Worm (Caenorhabditis elegans) whole organism, L4 larva: ENCODE results near the gene msp-76.
A peak's percentile ranks its signal among the peaks of the same experiment; 100 is the strongest.

Experiments
- F26F4.8 ChIP-seq: fragments of 200-800 bp; sonication (Bioruptor generic); conservative IDR thresholded peaks from 2 replicates; pipeline ENCODE4 v1.3.6; 2022; ENCODE audit warnings: missing genetic modification characterization, missing compliant biosample characterization
- F44E2.7 ChIP-seq: fragments of 200-800 bp; sonication (Bioruptor generic); IDR thresholded peaks from 2 replicates; pipeline ENCODE4 v2.1.2; 2022; ENCODE audit warnings: missing genetic modification characterization, missing compliant biosample characterization
- T20F7.1 ChIP-seq: fragments of 200-800 bp; sonication (Bioruptor generic); optimal IDR thresholded peaks from 2 replicates; lab custom pipeline; 2018; ENCODE audit warnings: mild to moderate bottlenecking, missing genetic modification characterization, missing compliant biosample characterization
- T26A8.4 ChIP-seq: fragments of 200-800 bp; sonication (Bioruptor generic); IDR thresholded peaks from 2 replicates; pipeline ENCODE4 v1.3.6; 2022; ENCODE audit warnings: missing genetic modification characterization, missing compliant biosample characterization
- ceh-32 ChIP-seq: sonication (generic microtip); optimal IDR thresholded peaks from 2 replicates; lab custom pipeline; 2016; ENCODE audit warnings: mild to moderate bottlenecking, missing genetic modification characterization, missing compliant biosample characterization; ENCODE audit not compliant: poor library complexity
- ces-1 ChIP-seq: fragments of 150-350 bp; sonication (generic microtip); optimal IDR thresholded peaks from 4 replicates; lab custom pipeline; 2014; ENCODE audit warnings: missing biosample characterization, missing genetic modification reagents, missing genetic modification characterization
- cey-2 ChIP-seq: sonication (generic microtip); optimal IDR thresholded peaks from 3 replicates; lab custom pipeline; 2017; ENCODE audit warnings: missing genetic modification characterization, mild to moderate bottlenecking, missing compliant biosample characterization, antibody characterized with exemption, borderline replicate concordance; ENCODE audit not compliant: insufficient read depth
- ctbp-1 ChIP-seq: fragments of 200-800 bp; sonication (Bioruptor generic); IDR thresholded peaks from 2 replicates; pipeline ENCODE4 v1.3.6; 2022; ENCODE audit warnings: missing genetic modification reagents, missing genetic modification characterization, missing compliant biosample characterization
- daf-16 ChIP-seq, 3 experiments: sonication (generic microtip); optimal IDR thresholded peaks; 2 replicates each; lab custom pipeline; 2016 to 2017; ENCODE audit warnings: missing genetic modification characterization in 3 of 3, missing genetic modification reagents in 3 of 3, mild to moderate bottlenecking in 2 of 3, missing compliant biosample characterization in 2 of 3, missing biosample characterization in 1 of 3, moderate library complexity in 1 of 3
- dmd-6 ChIP-seq: fragments of 200-800 bp; sonication (Bioruptor generic); IDR thresholded peaks from 2 replicates; pipeline ENCODE4 v1.3.6; 2022; ENCODE audit warnings: missing genetic modification reagents, missing genetic modification characterization, missing compliant biosample characterization
- dve-1 ChIP-seq: sonication (generic microtip); optimal IDR thresholded peaks from 2 replicates; lab custom pipeline; 2017; ENCODE audit warnings: antibody characterized with exemption, mild to moderate bottlenecking, missing genetic modification characterization, missing compliant biosample characterization; ENCODE audit not compliant: insufficient read depth
- egl-27 ChIP-seq: sonication (generic microtip); optimal IDR thresholded peaks from 3 replicates; lab custom pipeline; 2017; ENCODE audit warnings: missing biosample characterization, missing genetic modification reagents, missing genetic modification characterization
- fkh-10 ChIP-seq: fragments of 150-350 bp; optimal IDR thresholded peaks from 2 replicates; lab custom pipeline; 2014; ENCODE audit warnings: missing biosample characterization, missing genetic modification reagents, missing genetic modification characterization
- hlh-11 ChIP-seq: fragments of 200-800 bp; sonication (Bioruptor generic); optimal IDR thresholded peaks from 2 replicates; lab custom pipeline; 2018; ENCODE audit warnings: mild to moderate bottlenecking, missing genetic modification characterization, missing compliant biosample characterization
- hlh-30 ChIP-seq: sonication (generic microtip); optimal IDR thresholded peaks from 2 replicates; lab custom pipeline; 2017; ENCODE audit warnings: antibody characterized with exemption, mild to moderate bottlenecking, missing genetic modification characterization, missing compliant biosample characterization; ENCODE audit not compliant: insufficient read depth
- hmg-1.1 ChIP-seq: fragments of 200-800 bp; sonication (Bioruptor generic); IDR thresholded peaks from 2 replicates; pipeline ENCODE4 v1.3.6; 2022; ENCODE audit warnings: missing genetic modification reagents, missing genetic modification characterization, missing compliant biosample characterization
- lim-7 ChIP-seq: fragments of 200-800 bp; sonication (Bioruptor generic); IDR thresholded peaks from 2 replicates; pipeline ENCODE4 v1.3.6; 2022; ENCODE audit warnings: missing genetic modification characterization, missing compliant biosample characterization
- lin-1 ChIP-seq: fragments of 200-800 bp; sonication (Bioruptor generic); IDR thresholded peaks from 2 replicates; pipeline ENCODE4 v1.3.6; 2022; ENCODE audit warnings: missing genetic modification reagents, missing genetic modification characterization, missing compliant biosample characterization
- lin-13 ChIP-seq: fragments of 150-350 bp; optimal IDR thresholded peaks from 2 replicates; lab custom pipeline; 2014; ENCODE audit warnings: missing biosample characterization, missing genetic modification reagents, missing genetic modification characterization
- lin-15B ChIP-seq: fragments of 150-350 bp; sonication (generic microtip); optimal IDR thresholded peaks from 3 replicates; lab custom pipeline; 2014; ENCODE audit warnings: missing biosample characterization, missing genetic modification characterization
- lin-39 ChIP-seq: fragments of 150-350 bp; optimal IDR thresholded peaks from 2 replicates; lab custom pipeline; 2014; ENCODE audit warnings: missing biosample characterization, missing genetic modification reagents, missing genetic modification characterization
- madf-9 ChIP-seq: fragments of 200-800 bp; sonication (Bioruptor generic); conservative IDR thresholded peaks from 2 replicates; pipeline ENCODE4 v1.3.6; 2022; ENCODE audit warnings: missing genetic modification reagents, missing genetic modification characterization, missing compliant biosample characterization
- mdl-1 ChIP-seq, 2 experiments: fragments of 150-350 bp in 1 of 2; sonication (generic microtip) in 1 of 2; optimal IDR thresholded peaks; 2 replicates each; lab custom pipeline; 2014 to 2017; ENCODE audit warnings: missing biosample characterization in 2 of 2, missing genetic modification characterization in 2 of 2
- mes-2 ChIP-seq: sonication (generic microtip); optimal IDR thresholded peaks from 2 replicates; lab custom pipeline; 2016; ENCODE audit warnings: missing genotype, mild to moderate bottlenecking, missing genetic modification characterization, missing compliant biosample characterization; ENCODE audit not compliant: poor library complexity, severe bottlenecking
- mxl-2 ChIP-seq: fragments of 200-800 bp; sonication (Bioruptor generic); conservative IDR thresholded peaks from 2 replicates; pipeline ENCODE4 v1.3.6; 2022; ENCODE audit warnings: missing genetic modification reagents, missing genetic modification characterization, missing compliant biosample characterization
- mxl-3 ChIP-seq: fragments of 200-800 bp; sonication (Bioruptor generic); optimal IDR thresholded peaks from 2 replicates; lab custom pipeline; 2018; ENCODE audit warnings: mild to moderate bottlenecking, missing genetic modification characterization, missing compliant biosample characterization
- nhr-10 ChIP-seq: fragments of 150-350 bp; optimal IDR thresholded peaks from 2 replicates; lab custom pipeline; 2014; ENCODE audit warnings: missing biosample characterization, missing genetic modification characterization
- nhr-111 ChIP-seq: fragments of 200-800 bp; sonication (Bioruptor generic); optimal IDR thresholded peaks from 2 replicates; lab custom pipeline; 2018; ENCODE audit warnings: mild to moderate bottlenecking, missing genetic modification characterization, missing compliant biosample characterization
- nhr-237 ChIP-seq: sonication (generic microtip); optimal IDR thresholded peaks from 2 replicates; lab custom pipeline; 2017; ENCODE audit warnings: missing biosample characterization, missing genetic modification characterization
- nhr-25 ChIP-seq: sonication (generic microtip); optimal IDR thresholded peaks from 2 replicates; lab custom pipeline; 2017; ENCODE audit warnings: missing genetic modification characterization, mild to moderate bottlenecking, missing compliant biosample characterization, antibody characterized with exemption, moderate library complexity, borderline replicate concordance; ENCODE audit not compliant: insufficient read depth
- nhr-28 ChIP-seq: fragments of 150-350 bp; optimal IDR thresholded peaks from 2 replicates; lab custom pipeline; 2014; ENCODE audit warnings: missing biosample characterization, missing genetic modification characterization
- nhr-42 ChIP-seq: fragments of 200-800 bp; sonication (Bioruptor generic); IDR thresholded peaks from 2 replicates; pipeline ENCODE4 v1.3.6; 2022; ENCODE audit warnings: missing genetic modification characterization, missing compliant biosample characterization
- nhr-48 ChIP-seq: sonication (generic microtip); optimal IDR thresholded peaks from 2 replicates; lab custom pipeline; 2016; ENCODE audit warnings: mild to moderate bottlenecking, missing genetic modification characterization, missing compliant biosample characterization
- nhr-6 ChIP-seq: fragments of 150-350 bp; optimal IDR thresholded peaks from 2 replicates; lab custom pipeline; 2014; ENCODE audit warnings: missing biosample characterization, missing genetic modification characterization
- pha-4 ChIP-seq, 2 experiments: fragments of 150-350 bp in 1 of 2; fragments of 200-800 bp in 1 of 2; sonication (Bioruptor generic) in 1 of 2; IDR thresholded peaks in 1 of 2; optimal IDR thresholded peaks in 1 of 2; 2 replicates each; pipeline versions ENCODE4 v1.3.6 to Lab custom; 2014 to 2022; ENCODE audit warnings: missing genetic modification characterization in 2 of 2, missing genetic modification reagents in 2 of 2, missing biosample characterization in 1 of 2, missing compliant biosample characterization in 1 of 2
- php-3 ChIP-seq: fragments of 200-800 bp; sonication (Bioruptor generic); IDR thresholded peaks from 2 replicates; pipeline ENCODE4 v1.3.6; 2022; ENCODE audit warnings: missing genetic modification reagents, missing genetic modification characterization, missing compliant biosample characterization
- spr-3 ChIP-seq: fragments of 200-800 bp; sonication (Bioruptor generic); optimal IDR thresholded peaks from 2 replicates; lab custom pipeline; 2018; ENCODE audit warnings: mild to moderate bottlenecking, missing genetic modification characterization, missing compliant biosample characterization
- tra-1 ChIP-seq: fragments of 200-800 bp; sonication (Bioruptor generic); IDR thresholded peaks from 2 replicates; pipeline ENCODE4 v1.3.6; 2022; ENCODE audit warnings: missing genetic modification reagents, missing genetic modification characterization, missing compliant biosample characterization
- vab-7 ChIP-seq: fragments of 200-800 bp; sonication (Bioruptor generic); IDR thresholded peaks from 2 replicates; pipeline ENCODE4 v1.3.6; 2022; ENCODE audit warnings: missing genetic modification reagents, missing genetic modification characterization, missing compliant biosample characterization
- zfp-2 ChIP-seq: sonication (generic microtip); optimal IDR thresholded peaks from 2 replicates; lab custom pipeline; 2016; ENCODE audit warnings: mild to moderate bottlenecking, missing genetic modification characterization, missing compliant biosample characterization
- ztf-7 ChIP-seq: fragments of 150-350 bp; optimal IDR thresholded peaks from 2 replicates; lab custom pipeline; 2014; ENCODE audit warnings: missing biosample characterization, missing genetic modification characterization

msp-76 gene

ce11 chrIV:9737204-9737790 is 48.5 kb downstream of the msp-76 start, which contains the start of gene cka-1:
cka-1 (minus strand) TSS chrIV:9737621.
- TF ChIP-seq lin-39 (tag; lab: Kevin White, UChicago) (no peak), php-3 (GFP tag; lab: Robert Waterston, UW) (peak; percentile 77), nhr-42 (GFP tag; lab: Robert Waterston, UW) (no peak), F26F4.8 (GFP tag; lab: Robert Waterston, UW) (no peak), fkh-10 (GFP tag; lab: Kevin White, UChicago) (no peak), dve-1 (tag; lab: Kevin White, UChicago) (peak; percentile 44), lim-7 (GFP tag; lab: Robert Waterston, UW) (no peak), zfp-2 (no peak), nhr-237 (tag; lab: Kevin White, UChicago) (no peak), ztf-7 (tag; lab: Kevin White, UChicago) (no peak), daf-16 (GFP tag; optimal IDR thresholded peaks at IDR 0.05; lab: Kevin White, UChicago) (no peak), daf-16 (tag; optimal IDR thresholded peaks at IDR 0.05; lab: Kevin White, UChicago) (peak; percentile 57), nhr-28 (peak; percentile 31), lin-1 (no peak), dmd-6 (GFP tag; lab: Robert Waterston, UW) (peak; percentile 61; the same call in 1 of the 2 replicates), ces-1 (GFP tag; lab: Kevin White, UChicago) (no peak), hlh-11 (peak; percentile 60), hlh-30 (tag; lab: Kevin White, UChicago) (peak; percentile 51), mes-2 (tag; lab: Kevin White, UChicago) (no peak), F44E2.7 (no peak), mdl-1 (tag; optimal IDR thresholded peaks at IDR 0.05; lab: Kevin White, UChicago) (peak in 1 of 2 experiments; percentile 59), ctbp-1 (GFP tag; lab: Robert Waterston, UW) (no peak), cey-2 (tag; lab: Kevin White, UChicago) (no peak), tra-1 (GFP tag; lab: Robert Waterston, UW) (0 out of 2 replicates have a peak, but pooled peaks have one; percentile 21)

DNA sequence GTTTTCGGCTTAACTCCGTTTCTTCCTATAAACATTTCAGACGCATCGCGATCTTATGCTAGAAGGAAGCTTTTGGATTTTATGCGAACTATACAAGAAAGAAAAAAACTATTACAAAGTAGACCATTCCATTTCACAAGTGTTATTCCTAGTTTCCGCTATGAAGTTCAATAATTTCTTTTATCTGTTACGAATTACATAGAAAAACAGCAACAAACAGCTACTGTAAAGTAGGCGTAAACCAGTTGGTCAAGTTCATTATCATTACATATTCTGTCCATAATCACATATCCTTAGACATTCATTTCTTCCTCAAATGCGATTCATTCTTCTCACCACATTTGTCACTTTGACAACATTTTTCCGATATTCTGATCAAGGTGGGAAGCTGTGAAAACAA is 49.4 kb downstream of the msp-76 start, which contains the start of gene C28D4.10:
TSS of gene C28D4.10 (plus strand) at position 301 of the 400 bp plus-strand sequence.
- no peak for TF ChIP-seq T20F7.1
- no peak for TF ChIP-seq madf-9 (GFP tag; lab: Robert Waterston, UW)
- no peak for TF ChIP-seq T26A8.4 (GFP tag; lab: Robert Waterston, UW)
- no peak for TF ChIP-seq nhr-111 (GFP tag; lab: Kevin White, UChicago)
- TF ChIP-seq vab-7: no peak
- no peak for TF ChIP-seq ceh-32 (tag; lab: Kevin White, UChicago)
- TF ChIP-seq lin-15B (tag; lab: Kevin White, UChicago): no peak
- TF ChIP-seq nhr-10 (tag; lab: Kevin White, UChicago): no peak
- TF ChIP-seq pha-4 (GFP tag; IDR thresholded peaks at IDR 0.05; lab: Robert Waterston, UW): no peak
- no peak for TF ChIP-seq pha-4 (tag; optimal IDR thresholded peaks at IDR 0.05; lab: Kevin White, UChicago)
- TF ChIP-seq nhr-25: no peak
- TF ChIP-seq mdl-1 (tag; optimal IDR thresholded peaks at IDR 0.05; lab: Kevin White, UChicago): no peak
- no peak for TF ChIP-seq nhr-6
- TF ChIP-seq spr-3 (GFP tag; lab: Kevin White, UChicago): no peak
- no peak for TF ChIP-seq egl-27 (tag; lab: Kevin White, UChicago)
- no peak for TF ChIP-seq lin-13 (GFP tag; lab: Kevin White, UChicago)
- TF ChIP-seq mxl-2: no peak
- TF ChIP-seq hmg-1.1 (GFP tag; lab: Robert Waterston, UW): no peak
- no peak for TF ChIP-seq nhr-48
- TF ChIP-seq mxl-3 (GFP tag; lab: Kevin White, UChicago): no peak
- TF ChIP-seq, all 104 proteins: peak for 0
